Fruit fly (Drosophila melanogaster): Measurements from ENCODE around the gene TTLL3A.

TTLL3A gene

dm6 chr2L:6787029-6787972 lies 47.3 kb upstream of the TTLL3A start (continued):
- peak; percentile 93 for TF ChIP-seq CG18599 (GFP tag; optimal IDR thresholded peaks at IDR 0.05)
- TF ChIP-seq CG31441 (GFP tag; IDR thresholded peaks at IDR 0.05) = peak; percentile 95
- TF ChIP-seq CG2116 (GFP tag; optimal IDR thresholded peaks at IDR 0.05) = peak; percentile 72
- TF ChIP-seq Fer1 (GFP tag; optimal IDR thresholded peaks at IDR 0.05) = peak; percentile 93
- no peak for TF ChIP-seq usp (GFP tag; optimal IDR thresholded peaks at IDR 0.05)
- peak; percentile 96 for TF ChIP-seq gro (GFP tag; optimal IDR thresholded peaks at IDR 0.05)
- TF ChIP-seq CG14860 (GFP tag; IDR thresholded peaks at IDR 0.05; ENCODE audit: partially characterized antibody) = 0 out of 3 replicates have a peak, but pooled peaks have one; percentile 58
- peak; percentile 98 for TF ChIP-seq tio (GFP tag; optimal IDR thresholded peaks at IDR 0.05)
- TF ChIP-seq Drgx (GFP tag; IDR thresholded peaks at IDR 0.05) = peak; percentile 87
- peak; percentile 90 for TF ChIP-seq repo (GFP tag; optimal IDR thresholded peaks at IDR 0.05)
- peak; percentile 67 for TF ChIP-seq ap (GFP tag; IDR thresholded peaks at IDR 0.05)
- TF ChIP-seq CG13894 (tag; optimal IDR thresholded peaks at IDR 0.05) = peak; percentile 47
- TF ChIP-seq vfl (GFP tag; optimal IDR thresholded peaks at IDR 0.05) = peak; percentile 91
- peak; percentile 88 for TF ChIP-seq al (GFP tag; IDR thresholded peaks at IDR 0.05)
- peak; percentile 56 for TF ChIP-seq unc-4 (GFP tag; IDR thresholded peaks at IDR 0.05; ENCODE audit: partially characterized antibody)
- TF ChIP-seq CG12659 (GFP tag; optimal IDR thresholded peaks at IDR 0.05) = peak; percentile 98
- peak; percentile 70 for TF ChIP-seq CG7928 (GFP tag; optimal IDR thresholded peaks at IDR 0.05)
- TF ChIP-seq Hmr (GFP tag; optimal IDR thresholded peaks at IDR 0.05) = peak; percentile 96
- TF ChIP-seq lbe (GFP tag; optimal IDR thresholded peaks at IDR 0.05) = peak; percentile 82
- peak; percentile 78 for TF ChIP-seq Dbx (GFP tag; IDR thresholded peaks at IDR 0.05)
- peak; percentile 89 for TF ChIP-seq D19B (GFP tag; optimal IDR thresholded peaks at IDR 0.05)
- TF ChIP-seq CG10321 (GFP tag; IDR thresholded peaks at IDR 0.05) = peak; percentile 22; the same call in 1 of the 2 replicates
- peak; percentile 94 for TF ChIP-seq CG1647 (GFP tag; optimal IDR thresholded peaks at IDR 0.05)
- TF ChIP-seq Elba2 (GFP tag; optimal IDR thresholded peaks at IDR 0.05) = peak; percentile 32
- TF ChIP-seq pita (GFP tag; optimal IDR thresholded peaks at IDR 0.05) = no peak
- TF ChIP-seq CG8281 (tag; optimal IDR thresholded peaks at IDR 0.05) = peak; percentile 87
- peak; percentile 96 for TF ChIP-seq CG1233 (GFP tag; optimal IDR thresholded peaks at IDR 0.05)
- peak; percentile 81 for TF ChIP-seq Vsx1 (GFP tag; optimal IDR thresholded peaks at IDR 0.05)
- TF ChIP-seq CG16815 (GFP tag; optimal IDR thresholded peaks at IDR 0.05) = peak; percentile 92
- peak; percentile 91 for TF ChIP-seq Rfx (GFP tag; IDR thresholded peaks at IDR 0.05)
- TF ChIP-seq nerfin-2 (GFP tag; IDR thresholded peaks at IDR 0.05; ENCODE audit: partially characterized antibody) = no peak
- TF ChIP-seq pfk (GFP tag; optimal IDR thresholded peaks at IDR 0.05) = no peak
- peak; percentile 97 for TF ChIP-seq ind (GFP tag; optimal IDR thresholded peaks at IDR 0.05)
- TF ChIP-seq CG14710 (tag; optimal IDR thresholded peaks at IDR 0.05) = peak; percentile 96
- TF ChIP-seq CG43689 (GFP tag; IDR thresholded peaks at IDR 0.05) = peak; percentile 65
- TF ChIP-seq ATbp (GFP tag; optimal IDR thresholded peaks at IDR 0.05) = peak; percentile 90
- TF ChIP-seq CG31224 (GFP tag; IDR thresholded peaks at IDR 0.05) = peak; percentile 84
- TF ChIP-seq MBD-R2 (GFP tag; IDR thresholded peaks at IDR 0.05) = peak; percentile 39; the same call in 1 of the 2 replicates
- TF ChIP-seq CG4328 (GFP tag; optimal IDR thresholded peaks at IDR 0.05) = peak; percentile 95
- peak; percentile 87 for TF ChIP-seq CG14014 (GFP tag; IDR thresholded peaks at IDR 0.05)
- peak; percentile 89 for TF ChIP-seq Fer2 (tag; optimal IDR thresholded peaks at IDR 0.05)
- TF ChIP-seq Six4 (GFP tag; optimal IDR thresholded peaks at IDR 0.05) = peak; percentile 97
- peak; percentile 95 for TF ChIP-seq Usf (GFP tag; optimal IDR thresholded peaks at IDR 0.05)
- TF ChIP-seq CG33557 (GFP tag; optimal IDR thresholded peaks at IDR 0.05) = peak; percentile 87
- TF ChIP-seq chn (GFP tag; optimal IDR thresholded peaks at IDR 0.05) = peak; percentile 94
- TF ChIP-seq CG11456 (GFP tag; IDR thresholded peaks at IDR 0.05) = peak; percentile 85
- TF ChIP-seq da (GFP tag; optimal IDR thresholded peaks at IDR 0.05) = peak; percentile 95
- TF ChIP-seq sna (GFP tag; IDR thresholded peaks at IDR 0.05; ENCODE audit: partially characterized antibody) = peak; percentile 17; the same call in 1 of the 2 replicates
